Worm (Caenorhabditis elegans): ENCODE data around the gene nifk-1.

Gene nifk-1

DNA sequence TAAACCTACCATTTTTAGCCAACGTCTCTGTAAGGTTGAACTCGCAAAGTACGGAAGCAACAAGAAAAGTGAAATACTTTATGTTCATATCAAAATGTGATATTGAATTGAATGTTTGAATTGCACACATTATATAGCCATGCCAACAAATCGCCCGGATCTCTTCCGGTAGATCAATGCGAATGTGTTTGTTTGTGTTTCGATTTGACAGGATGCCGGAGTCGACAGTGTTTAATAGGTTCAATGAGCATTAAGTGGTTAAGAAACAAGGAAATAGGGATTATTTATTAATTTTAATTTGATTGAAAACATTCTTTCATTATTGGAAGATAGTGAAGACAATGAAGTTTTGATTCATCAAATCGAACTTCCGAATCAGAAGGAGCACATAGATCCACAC, 46.9 kb downstream of the nifk-1 start, which contains the start of gene pqn-29:
pqn-29 (minus strand) TSS at position 101 of the 400 bp plus-strand sequence.
- no peak for TF ChIP-seq ets-4 (tag; optimal IDR thresholded peaks at IDR 0.05)
- no peak for TF ChIP-seq tbx-7 (tag; optimal IDR thresholded peaks at IDR 0.05)
- no peak for TF ChIP-seq ceh-45 (GFP tag; IDR thresholded peaks at IDR 0.05)
- no peak for TF ChIP-seq dmd-4 (tag; optimal IDR thresholded peaks at IDR 0.05; ENCODE audit: borderline replicate concordance)
- no peak for TF ChIP-seq Y22D7AL.16 (tag; optimal IDR thresholded peaks at IDR 0.05)
- TF ChIP-seq madf-2 (tag; optimal IDR thresholded peaks at IDR 0.05) = no peak
- TF ChIP-seq rnt-1 (tag; optimal IDR thresholded peaks at IDR 0.05) = no peak
- no peak for TF ChIP-seq dve-1 (tag; optimal IDR thresholded peaks at IDR 0.05)
- no peak for TF ChIP-seq che-1 (tag; optimal IDR thresholded peaks at IDR 0.05)
- no peak for TF ChIP-seq unc-42 (tag; optimal IDR thresholded peaks at IDR 0.05)
- no peak for TF ChIP-seq unc-3 (GFP tag; conservative IDR thresholded peaks at IDR 0.05)
- TF ChIP-seq unc-3 (tag; optimal IDR thresholded peaks at IDR 0.05) = no peak
- no peak for TF ChIP-seq pax-1 (tag; optimal IDR thresholded peaks at IDR 0.05)
- TF ChIP-seq fkh-6 (tag; optimal IDR thresholded peaks at IDR 0.05) = no peak

DNA sequence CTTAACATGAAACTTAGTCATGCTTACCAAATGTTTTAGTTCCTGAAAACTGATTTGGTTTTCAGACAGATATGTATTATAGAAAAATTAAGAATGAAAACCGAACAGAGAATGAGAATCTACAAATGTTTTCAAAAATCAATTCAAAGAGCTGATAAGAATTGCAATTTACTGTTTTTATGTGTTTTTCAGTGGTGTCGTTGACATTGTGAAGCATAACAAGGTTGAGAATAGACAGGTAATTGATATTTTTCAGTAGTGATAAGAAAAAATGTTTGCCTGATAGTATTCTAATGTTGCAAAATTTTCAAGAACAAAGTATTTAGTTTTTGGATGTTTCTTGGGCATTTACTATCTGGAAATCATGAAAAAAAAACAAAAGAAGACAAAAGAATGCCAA, 49.8 kb downstream of the nifk-1 start, which contains the start of gene pfas-1:
pfas-1 (minus strand) TSS at position 49 of the 400 bp plus-strand sequence.
- no peak for TF ChIP-seq lim-6 (tag; optimal IDR thresholded peaks at IDR 0.05)
- no peak for TF ChIP-seq ref-2 (tag; optimal IDR thresholded peaks at IDR 0.05)
- TF ChIP-seq ceh-6 (GFP tag; optimal IDR thresholded peaks at IDR 0.05) = no peak
- no peak for TF ChIP-seq npax-4 (tag; optimal IDR thresholded peaks at IDR 0.05)
- TF ChIP-seq ceh-30 (tag; optimal IDR thresholded peaks at IDR 0.05) = no peak
- TF ChIP-seq ets-4 (tag; optimal IDR thresholded peaks at IDR 0.05) = no peak
- TF ChIP-seq elt-2 (tag; optimal IDR thresholded peaks at IDR 0.05) = no peak
- no peak for TF ChIP-seq hlh-6 (tag; optimal IDR thresholded peaks at IDR 0.05)
